Worm (Caenorhabditis elegans) whole organism, L2 larva: Measurements from ENCODE around the gene fbxb-20.

Experiments used
- R02D3.7 ChIP-seq: fragments of 150-350 bp; optimal IDR thresholded peaks from 2 replicates; lab custom pipeline; 2014; ENCODE audit warnings: missing biosample characterization, missing genetic modification characterization
- Y55F3AM.14 ChIP-seq: fragments of 200-800 bp; sonication (Bioruptor generic); optimal IDR thresholded peaks from 2 replicates; lab custom pipeline; 2018; ENCODE audit warnings: mild to moderate bottlenecking, missing genetic modification characterization, missing compliant biosample characterization
- ZK546.5 ChIP-seq: sonication (generic microtip); optimal IDR thresholded peaks from 2 replicates; lab custom pipeline; 2017; ENCODE audit warnings: missing biosample characterization, missing genetic modification characterization
- alr-1 ChIP-seq: fragments of 150-350 bp; optimal IDR thresholded peaks from 2 replicates; lab custom pipeline; 2014; ENCODE audit warnings: missing biosample characterization, missing genetic modification characterization
- ama-1 ChIP-seq: fragments of 150-350 bp; optimal IDR thresholded peaks from 2 replicates; lab custom pipeline; 2018; ENCODE audit warnings: inconsistent platforms
- ceh-82 ChIP-seq: fragments of 150-350 bp; optimal IDR thresholded peaks from 2 replicates; lab custom pipeline; 2014; ENCODE audit warnings: missing biosample characterization, missing genetic modification characterization
- crh-2 ChIP-seq: sonication (generic microtip); optimal IDR thresholded peaks from 2 replicates; lab custom pipeline; 2017; ENCODE audit warnings: missing biosample characterization, missing genetic modification characterization
- dmd-4 ChIP-seq: sonication (generic microtip); optimal IDR thresholded peaks from 2 replicates; lab custom pipeline; 2017; ENCODE audit warnings: missing biosample characterization, missing genetic modification characterization
- egl-27 ChIP-seq: sonication (generic microtip); optimal IDR thresholded peaks from 3 replicates; lab custom pipeline; 2017; ENCODE audit warnings: missing biosample characterization, missing genetic modification reagents, missing genetic modification characterization
- elt-1 ChIP-seq: fragments of 150-350 bp; optimal IDR thresholded peaks from 2 replicates; lab custom pipeline; 2014; ENCODE audit warnings: missing biosample characterization, missing genetic modification characterization
- elt-3 ChIP-seq: sonication (generic microtip); optimal IDR thresholded peaks from 2 replicates; lab custom pipeline; 2017; ENCODE audit warnings: missing biosample characterization, missing genetic modification characterization
- lin-11 ChIP-seq: fragments of 150-350 bp; sonication (generic microtip); optimal IDR thresholded peaks from 2 replicates; lab custom pipeline; 2014; ENCODE audit warnings: missing biosample characterization, missing genetic modification characterization, inconsistent platforms, mixed read lengths
- mab-5 ChIP-seq: fragments of 150-350 bp; optimal IDR thresholded peaks from 2 replicates; lab custom pipeline; 2014; ENCODE audit warnings: missing biosample characterization, missing genetic modification characterization
- mbf-1 ChIP-seq: sonication (generic microtip); optimal IDR thresholded peaks from 2 replicates; lab custom pipeline; 2017; ENCODE audit warnings: missing biosample characterization, missing genetic modification characterization
- mdl-1 ChIP-seq, 2 experiments: fragments of 150-350 bp in 1 of 2; sonication (generic microtip) in 1 of 2; optimal IDR thresholded peaks; 2 replicates each; lab custom pipeline; 2017; ENCODE audit warnings: missing biosample characterization in 2 of 2, missing genetic modification characterization in 2 of 2
- nhr-11 ChIP-seq: fragments of 150-350 bp; optimal IDR thresholded peaks from 2 replicates; lab custom pipeline; 2014; ENCODE audit warnings: missing biosample characterization, missing genetic modification characterization
- nhr-12 ChIP-seq: fragments of 150-350 bp; optimal IDR thresholded peaks from 2 replicates; lab custom pipeline; 2014; ENCODE audit warnings: missing biosample characterization, missing genetic modification characterization
- nhr-23 ChIP-seq: fragments of 150-350 bp; optimal IDR thresholded peaks from 2 replicates; lab custom pipeline; 2014; ENCODE audit warnings: missing biosample characterization, missing genetic modification reagents, missing genetic modification characterization
- nhr-237 ChIP-seq: fragments of 150-350 bp; optimal IDR thresholded peaks from 2 replicates; lab custom pipeline; 2014; ENCODE audit warnings: missing biosample characterization, missing genetic modification characterization
- skn-1 ChIP-seq: sonication (generic microtip); optimal IDR thresholded peaks from 2 replicates; lab custom pipeline; 2017; ENCODE audit warnings: missing biosample characterization, missing genetic modification characterization
- sma-9 ChIP-seq, 2 experiments: fragments of 150-350 bp in 1 of 2; sonication (generic microtip) in 1 of 2; optimal IDR thresholded peaks; 2 replicates each; lab custom pipeline; 2014 to 2016; ENCODE audit warnings: missing genetic modification characterization in 2 of 2, mild to moderate bottlenecking in 1 of 2, missing biosample characterization in 1 of 2, missing compliant biosample characterization in 1 of 2, missing genetic modification reagents in 1 of 2, moderate library complexity in 1 of 2
- snpc-4 ChIP-seq: fragments of 150-350 bp; optimal IDR thresholded peaks from 2 replicates; lab custom pipeline; 2014; ENCODE audit warnings: missing biosample characterization, missing genetic modification characterization
- unc-39 ChIP-seq: fragments of 150-350 bp; optimal IDR thresholded peaks from 2 replicates; lab custom pipeline; 2014; ENCODE audit warnings: missing biosample characterization, missing genetic modification characterization
- unc-55 ChIP-seq: fragments of 150-350 bp; sonication (generic microtip); optimal IDR thresholded peaks from 3 replicates; lab custom pipeline; 2014; ENCODE audit warnings: missing biosample characterization, missing genetic modification reagents, missing genetic modification characterization
- unc-62 ChIP-seq: fragments of 150-350 bp; optimal IDR thresholded peaks from 2 replicates; lab custom pipeline; 2014; ENCODE audit warnings: missing biosample characterization, missing genetic modification reagents, missing genetic modification characterization
- zag-1 ChIP-seq: fragments of 150-350 bp; optimal IDR thresholded peaks from 2 replicates; lab custom pipeline; 2014; ENCODE audit warnings: missing biosample characterization, missing genetic modification characterization
- ztf-11 ChIP-seq: sonication (generic microtip); optimal IDR thresholded peaks from 2 replicates; lab custom pipeline; 2017; ENCODE audit warnings: missing biosample characterization, missing genetic modification characterization
- ztf-4 ChIP-seq: fragments of 150-350 bp; optimal IDR thresholded peaks from 2 replicates; lab custom pipeline; 2014; ENCODE audit warnings: missing biosample characterization, missing genetic modification characterization

Gene fbxb-20

ce11 chrII:1683742-1684141, 33.3 kb upstream of the fbxb-20 start, which contains the start of gene fbxb-25:
TSS of gene fbxb-25 (plus strand) at chrII:1684042.
- TF ChIP-seq egl-27 (tag; lab: Kevin White, UChicago) (no peak), nhr-11 (tag; lab: Kevin White, UChicago) (no peak), mdl-1 (tag; optimal IDR thresholded peaks at IDR 0.05; lab: Kevin White, UChicago) (no peak), unc-39 (tag; lab: Kevin White, UChicago) (no peak), elt-1 (tag; lab: Kevin White, UChicago) (no peak)

- no peak for TF ChIP-seq nhr-12
- TF ChIP-seq, all 48 proteins: peak for 0
Observed at ce11 chrII:1682218-1682617, 31.8 kb upstream of the fbxb-20 start, which contains the start of gene fbxb-26. TSS of gene fbxb-26 (plus strand) at chrII:1682518.

- TF ChIP-seq elt-3 (no peak), nhr-237 (no peak), ztf-4 (no peak), R02D3.7 (tag; lab: Kevin White, UChicago) (no peak)
Observed at ce11 chrII:1679081-1679480, 28.7 kb upstream of the fbxb-20 start, which contains the start of gene irld-36. TSS of gene irld-36 (plus strand) at chrII:1679381.

- peak; percentile 1 for TF ChIP-seq nhr-23 (tag; lab: Kevin White, UChicago)
- no peak for TF ChIP-seq unc-39 (tag; lab: Kevin White, UChicago)
Observed at ce11 chrII:1676088-1676487, 25.7 kb upstream of the fbxb-20 start, which contains the start of gene fbxb-17. TSS of gene fbxb-17 (plus strand) at chrII:1676388.

- TF ChIP-seq crh-2 (tag; lab: Kevin White, UChicago), result no peak
- TF ChIP-seq ztf-4, result no peak
- no peak for TF ChIP-seq mab-5
- TF ChIP-seq zag-1, result no peak
- no peak for TF ChIP-seq elt-1 (tag; lab: Kevin White, UChicago)
- TF ChIP-seq lin-11 (tag; lab: Kevin White, UChicago), result no peak
- no peak for TF ChIP-seq unc-62 (GFP tag; lab: Kevin White, UChicago)
- no peak for TF ChIP-seq unc-39 (tag; lab: Kevin White, UChicago)
Observed at ce11 chrII:1672673-1673072, 22.3 kb upstream of the fbxb-20 start.

ce11 chrII:1670985-1671384, 20.6 kb upstream of the fbxb-20 start:
- TF ChIP-seq ceh-82 (no peak), mdl-1 (tag; optimal IDR thresholded peaks at IDR 0.05; lab: Kevin White, UChicago) (no peak), dmd-4 (tag; lab: Kevin White, UChicago) (no peak), sma-9 (GFP tag; optimal IDR thresholded peaks at IDR 0.05; lab: Kevin White, UChicago) (no peak), sma-9 (tag; optimal IDR thresholded peaks at IDR 0.05; lab: Kevin White, UChicago) (no peak), Y55F3AM.14 (GFP tag; lab: Kevin White, UChicago) (no peak), skn-1 (tag; lab: Kevin White, UChicago) (no peak), unc-62 (GFP tag; lab: Kevin White, UChicago) (no peak), alr-1 (no peak), ama-1 (lab: Kevin White, UChicago) (no peak)

- no peak for TF ChIP-seq unc-55 (GFP tag; lab: Kevin White, UChicago)
- TF ChIP-seq nhr-23 (tag; lab: Kevin White, UChicago), result peak; percentile 9
- no peak for TF ChIP-seq snpc-4
- TF ChIP-seq elt-1 (tag; lab: Kevin White, UChicago), result no peak
Observed at ce11 chrII:1670260-1670879, 20.0 kb upstream of the fbxb-20 start, which contains the start of gene nhx-6. TSS of gene nhx-6 (plus strand) at chrII:1670829.

- TF ChIP-seq ZK546.5 (tag; lab: Kevin White, UChicago) (no peak), ztf-11 (tag; lab: Kevin White, UChicago) (no peak), unc-39 (tag; lab: Kevin White, UChicago) (no peak), R02D3.7 (tag; lab: Kevin White, UChicago) (no peak), crh-2 (tag; lab: Kevin White, UChicago) (no peak), Y55F3AM.14 (GFP tag; lab: Kevin White, UChicago) (no peak), mbf-1 (tag; lab: Kevin White, UChicago) (no peak), nhr-12 (no peak)
Observed at ce11 chrII:1668913-1669312, 18.5 kb upstream of the fbxb-20 start, which contains the start of gene srw-97. TSS of gene srw-97 (minus strand) at chrII:1669013.
